Fruit fly (Drosophila melanogaster): ENCODE results near the gene Gr36b.

The Gr36b gene

dm6 chr2L:17221462-17221861 lies 42.9 kb downstream of the Gr36b start:
- no peak for TF ChIP-seq pad (GFP tag; optimal IDR thresholded peaks at IDR 0.05)
- TF ChIP-seq Crg-1 (GFP tag; optimal IDR thresholded peaks at IDR 0.05), result no peak
- no peak for TF ChIP-seq CG1620 (GFP tag; optimal IDR thresholded peaks at IDR 0.05)
- no peak for TF ChIP-seq tj (GFP tag; optimal IDR thresholded peaks at IDR 0.05)
- no peak for TF ChIP-seq CG7045 (GFP tag; optimal IDR thresholded peaks at IDR 0.05)
- TF ChIP-seq CG11617 (GFP tag; optimal IDR thresholded peaks at IDR 0.05), result no peak
- no peak for TF ChIP-seq ovo (GFP tag; optimal IDR thresholded peaks at IDR 0.05)
- no peak for TF ChIP-seq CG33017 (tag; optimal IDR thresholded peaks at IDR 0.05)
- TF ChIP-seq bab1 (GFP tag; optimal IDR thresholded peaks at IDR 0.05), result no peak
- TF ChIP-seq Clk (GFP tag; optimal IDR thresholded peaks at IDR 0.05), result no peak
- TF ChIP-seq CG12768 (GFP tag; optimal IDR thresholded peaks at IDR 0.05), result no peak
- TF ChIP-seq CG14711 (tag; optimal IDR thresholded peaks at IDR 0.05), result no peak
- no peak for TF ChIP-seq cic (GFP tag; optimal IDR thresholded peaks at IDR 0.05)
- no peak for TF ChIP-seq Hr96 (GFP tag; optimal IDR thresholded peaks at IDR 0.05)

- no peak for TF ChIP-seq CG7101 (tag; optimal IDR thresholded peaks at IDR 0.05)
- TF ChIP-seq CG7045 (GFP tag; optimal IDR thresholded peaks at IDR 0.05), result no peak
- no peak for TF ChIP-seq CG5204 (GFP tag; optimal IDR thresholded peaks at IDR 0.05)
- no peak for TF ChIP-seq pad (GFP tag; optimal IDR thresholded peaks at IDR 0.05)
- no peak for TF ChIP-seq CG33017 (tag; optimal IDR thresholded peaks at IDR 0.05)
- no peak for TF ChIP-seq CG1620 (GFP tag; optimal IDR thresholded peaks at IDR 0.05)
- TF ChIP-seq ovo (GFP tag; optimal IDR thresholded peaks at IDR 0.05), result no peak
- TF ChIP-seq Mnt (GFP tag; optimal IDR thresholded peaks at IDR 0.05), result no peak
- TF ChIP-seq kay (GFP tag; ENCODE audit: borderline replicate concordance), result no peak
These were observed 43.6 kb downstream of the Gr36b start for dm6 chr2L:17222176-17222575.

- TF ChIP-seq ovo (GFP tag; optimal IDR thresholded peaks at IDR 0.05), result no peak
- TF ChIP-seq Hr96 (GFP tag; optimal IDR thresholded peaks at IDR 0.05), result no peak
- no peak for TF ChIP-seq CG5204 (GFP tag; optimal IDR thresholded peaks at IDR 0.05)
- no peak for TF ChIP-seq CG33017 (tag; optimal IDR thresholded peaks at IDR 0.05)
- no peak for TF ChIP-seq CG11617 (GFP tag; optimal IDR thresholded peaks at IDR 0.05)
- no peak for TF ChIP-seq cnc (optimal IDR thresholded peaks at IDR 0.05)
- no peak for TF ChIP-seq bab1 (GFP tag; optimal IDR thresholded peaks at IDR 0.05)
- no peak for TF ChIP-seq Clk (GFP tag; optimal IDR thresholded peaks at IDR 0.05)
These were observed 44.9 kb downstream of the Gr36b start for dm6 chr2L:17223493-17223892.

- TF ChIP-seq kay (GFP tag; ENCODE audit: borderline replicate concordance) (no peak), bab1 (GFP tag; optimal IDR thresholded peaks at IDR 0.05) (no peak), CG14711 (tag; optimal IDR thresholded peaks at IDR 0.05) (no peak), tj (GFP tag; optimal IDR thresholded peaks at IDR 0.05) (no peak), cic (GFP tag; optimal IDR thresholded peaks at IDR 0.05) (no peak), CG12768 (GFP tag; optimal IDR thresholded peaks at IDR 0.05) (no peak), cnc (optimal IDR thresholded peaks at IDR 0.05) (no peak), CG1620 (GFP tag; optimal IDR thresholded peaks at IDR 0.05) (no peak), Clk (GFP tag; optimal IDR thresholded peaks at IDR 0.05) (no peak)
These were observed 48.5 kb downstream of the Gr36b start for dm6 chr2L:17227102-17227501.

- TF ChIP-seq CG14711 (tag; optimal IDR thresholded peaks at IDR 0.05) (no peak), CG7101 (tag; optimal IDR thresholded peaks at IDR 0.05) (no peak), toe (GFP tag; optimal IDR thresholded peaks at IDR 0.05) (no peak), tj (GFP tag; optimal IDR thresholded peaks at IDR 0.05) (no peak), CG12768 (GFP tag; optimal IDR thresholded peaks at IDR 0.05) (no peak), Hr96 (GFP tag; optimal IDR thresholded peaks at IDR 0.05) (no peak), ovo (GFP tag; optimal IDR thresholded peaks at IDR 0.05) (no peak), bab1 (GFP tag; optimal IDR thresholded peaks at IDR 0.05) (no peak), CG5204 (GFP tag; optimal IDR thresholded peaks at IDR 0.05) (no peak), Crg-1 (GFP tag; optimal IDR thresholded peaks at IDR 0.05) (no peak), CG33017 (tag; optimal IDR thresholded peaks at IDR 0.05) (no peak), CG11617 (GFP tag; optimal IDR thresholded peaks at IDR 0.05) (no peak), Mnt (GFP tag; optimal IDR thresholded peaks at IDR 0.05) (no peak), pad (GFP tag; optimal IDR thresholded peaks at IDR 0.05) (no peak), Clk (GFP tag; optimal IDR thresholded peaks at IDR 0.05) (no peak), kay (GFP tag; ENCODE audit: borderline replicate concordance) (no peak)
These were observed 49.5 kb downstream of the Gr36b start for dm6 chr2L:17228119-17228518.

- TF ChIP-seq CG12768 (GFP tag; optimal IDR thresholded peaks at IDR 0.05), result no peak
These were observed 50.8 kb downstream of the Gr36b start for dm6 chr2L:17229394-17229793.
